Fruit fly (Drosophila melanogaster): ENCODE results near the gene ppk21.

ppk21 gene

dm6 chr3R:29716043-29716781, 51.6 kb downstream of the ppk21 start:
- no peak for TF ChIP-seq jim (GFP tag; optimal IDR thresholded peaks at IDR 0.05)
- no peak for TF ChIP-seq fru (GFP tag; optimal IDR thresholded peaks at IDR 0.05)
- no peak for TF ChIP-seq Hr78 (GFP tag; optimal IDR thresholded peaks at IDR 0.05)
- peak; percentile 52 for TF ChIP-seq Hr83 (GFP tag; optimal IDR thresholded peaks at IDR 0.05; ENCODE audit: poor library complexity, severe bottlenecking)
- TF ChIP-seq brk (GFP tag; optimal IDR thresholded peaks at IDR 0.05), result peak; percentile 8

Data from whole organism, wandering third instar larva.